Worm (Caenorhabditis elegans): ENCODE data around the gene ZK370.4.
A peak's percentile ranks its signal among the peaks of the same experiment; 100 is the strongest.

Gene ZK370.4

ce11 chrIII:8766467-8766866 is 35.3 kb upstream of the ZK370.4 start:
- TF ChIP-seq unc-86 (tag; optimal IDR thresholded peaks at IDR 0.05) = no peak

- TF ChIP-seq dsc-1 (tag; optimal IDR thresholded peaks at IDR 0.05) = peak; percentile 60
- no peak for TF ChIP-seq elt-2 (tag; optimal IDR thresholded peaks at IDR 0.05)
These were observed 33.8 kb upstream of the ZK370.4 start for ce11 chrIII:8765030-8765429.

ce11 chrIII:8763111-8763510 is 31.9 kb upstream of the ZK370.4 start:
- TF ChIP-seq efl-1 (optimal IDR thresholded peaks at IDR 0.05) (no peak), efl-1 (GFP tag; optimal IDR thresholded peaks at IDR 0.05 in 1 of 2) (peak in 1 of 2 experiments; percentile 79), ceh-82 (tag; optimal IDR thresholded peaks at IDR 0.05) (no peak), nhr-11 (tag; optimal IDR thresholded peaks at IDR 0.05) (no peak)

ce11 chrIII:8762016-8762415 is 30.8 kb upstream of the ZK370.4 start:
- TF ChIP-seq dsc-1 (tag; optimal IDR thresholded peaks at IDR 0.05) (peak; percentile 56), fkh-4 (tag; optimal IDR thresholded peaks at IDR 0.05; ENCODE audit: borderline replicate concordance) (peak; percentile 21), nhr-90 (tag; optimal IDR thresholded peaks at IDR 0.05; ENCODE audit: poor library complexity) (no peak)

ce11 chrIII:8761040-8761654 is 29.9 kb upstream of the ZK370.4 start, which contains the start of gene aak-1:
TSS of gene aak-1 (minus strand) at chrIII:8761090.
- TF ChIP-seq blmp-1 (tag; optimal IDR thresholded peaks at IDR 0.05) (no peak), ztf-4 (tag; optimal IDR thresholded peaks at IDR 0.05) (no peak), sptf-1 (tag; optimal IDR thresholded peaks at IDR 0.05) (no peak), mep-1 (tag; optimal IDR thresholded peaks at IDR 0.05) (no peak), mef-2 (tag; optimal IDR thresholded peaks at IDR 0.05) (no peak), nhr-12 (tag; optimal IDR thresholded peaks at IDR 0.05) (no peak), efl-3 (GFP tag; optimal IDR thresholded peaks at IDR 0.05) (no peak), sox-4 (tag; optimal IDR thresholded peaks at IDR 0.05) (no peak), nhr-77 (tag; optimal IDR thresholded peaks at IDR 0.05) (no peak), dsc-1 (tag; optimal IDR thresholded peaks at IDR 0.05) (peak; percentile 66), nhr-76 (tag; optimal IDR thresholded peaks at IDR 0.05) (no peak), ceh-88 (GFP tag; IDR thresholded peaks at IDR 0.05) (no peak), hlh-17 (GFP tag; optimal IDR thresholded peaks at IDR 0.05; ENCODE audit: borderline replicate concordance) (no peak), nhr-19 (GFP tag; conservative IDR thresholded peaks at IDR 0.05) (no peak), efl-1 (optimal IDR thresholded peaks at IDR 0.05) (no peak), efl-1 (GFP tag; optimal IDR thresholded peaks at IDR 0.05 in 1 of 2) (peak in 1 of 2 experiments; percentile 86), hlh-4 (tag; optimal IDR thresholded peaks at IDR 0.05) (no peak), lsy-2 (tag; optimal IDR thresholded peaks at IDR 0.05) (no peak), fkh-4 (tag; optimal IDR thresholded peaks at IDR 0.05; ENCODE audit: borderline replicate concordance) (peak; percentile 7), dpl-1 (GFP tag; optimal IDR thresholded peaks at IDR 0.05) (no peak)

ce11 chrIII:8754682-8755081 is 23.5 kb upstream of the ZK370.4 start, which contains the start of gene tomm-70:
TSS of gene tomm-70 (minus strand) at chrIII:8754750.
- TF ChIP-seq lin-35 (GFP tag; optimal IDR thresholded peaks at IDR 0.05) (peak; percentile 19 to 51), blmp-1 (tag; optimal IDR thresholded peaks at IDR 0.05) (peak; percentile 35), swsn-7 (tag; optimal IDR thresholded peaks at IDR 0.05) (peak; percentile 2), nhr-85 (tag) (peak; percentile 40), efl-1 (optimal IDR thresholded peaks at IDR 0.05) (peak; percentile 15 to 45), efl-1 (GFP tag; optimal IDR thresholded peaks at IDR 0.05 in 1 of 2) (peak; percentile 26 to 89), hpl-2 (GFP tag; optimal IDR thresholded peaks at IDR 0.05) (no peak), irx-1 (tag; optimal IDR thresholded peaks at IDR 0.05) (no peak), nhr-71 (tag; optimal IDR thresholded peaks at IDR 0.05) (peak; percentile 22), lsy-2 (tag; optimal IDR thresholded peaks at IDR 0.05) (peak; percentile 14 to 61), snu-23 (GFP tag; optimal IDR thresholded peaks at IDR 0.05) (peak; percentile 24), unc-86 (tag; optimal IDR thresholded peaks at IDR 0.05) (no peak), nhr-237 (tag; optimal IDR thresholded peaks at IDR 0.05) (no peak), mep-1 (tag; optimal IDR thresholded peaks at IDR 0.05) (peak; percentile 25), dpl-1 (GFP tag; optimal IDR thresholded peaks at IDR 0.05) (peak in 2 of 3 experiments; percentile 25 to 58)

Data from whole organism, L1 larva.